Fruit fly (Drosophila melanogaster) whole organism, embryonic: ENCODE results near the gene CG43922.

Experiments
- B-H1 ChIP-seq: fragments of 200-800 bp; sonication (Bioruptor generic); IDR thresholded peaks from 3 replicates; pipeline ENCODE4 v1.3.6; 2022; ENCODE audit warnings: missing biosample characterization, missing genetic modification characterization
- CG10274 ChIP-seq: fragments of 200-800 bp; sonication (Bioruptor generic); optimal IDR thresholded peaks from 3 replicates; lab custom pipeline; 2017; ENCODE audit warnings: missing biosample characterization, mild to moderate bottlenecking, missing genetic modification characterization
- CG10431 ChIP-seq: fragments of 200-800 bp; sonication (Bioruptor generic); optimal IDR thresholded peaks from 3 replicates; lab custom pipeline; 2018; ENCODE audit warnings: missing biosample characterization, mild to moderate bottlenecking, missing genetic modification characterization
- CG11560 ChIP-seq: fragments of 200-800 bp; sonication (Bioruptor generic); IDR thresholded peaks from 3 replicates; pipeline ENCODE4 v1.3.6; 2022; ENCODE audit warnings: missing biosample characterization, missing genetic modification characterization
- CG11696 ChIP-seq: fragments of 200-800 bp; sonication (Bioruptor generic); IDR thresholded peaks from 2 replicates; pipeline ENCODE4 v1.3.6; 2022; ENCODE audit warnings: missing biosample characterization, missing genetic modification characterization
- CG13287 ChIP-seq: fragments of 200-800 bp; sonication (Bioruptor generic); IDR thresholded peaks from 2 replicates; pipeline ENCODE4 v1.3.6; 2022; ENCODE audit warnings: missing biosample characterization, missing genetic modification characterization; ENCODE audit not compliant: partially characterized antibody
- CG13775 ChIP-seq: fragments of 200-800 bp; sonication (Bioruptor generic); optimal IDR thresholded peaks from 3 replicates; lab custom pipeline; 2017; ENCODE audit warnings: missing biosample characterization, mild to moderate bottlenecking, missing genetic modification characterization
- CG17361 ChIP-seq: fragments of 200-800 bp; sonication (Bioruptor generic); IDR thresholded peaks from 3 replicates; pipeline ENCODE4 v1.3.6; 2022; ENCODE audit warnings: missing biosample characterization, missing genetic modification characterization
- CG2129 ChIP-seq: fragments of 200-800 bp; sonication (Bioruptor generic); IDR thresholded peaks from 2 replicates; pipeline ENCODE4 v1.3.6; 2022; ENCODE audit warnings: missing biosample characterization, missing genetic modification characterization; ENCODE audit not compliant: partially characterized antibody
- CG31388 ChIP-seq: fragments of 200-800 bp; sonication (Bioruptor generic); optimal IDR thresholded peaks from 2 replicates; lab custom pipeline; 2016; ENCODE audit warnings: missing biosample characterization, missing genetic modification characterization
- CG32767 ChIP-seq: fragments of 200-800 bp; sonication (Bioruptor generic); IDR thresholded peaks from 2 replicates; pipeline ENCODE4 v1.3.6; 2022; ENCODE audit warnings: missing biosample characterization, missing genetic modification characterization
- CG4360 ChIP-seq: fragments of 200-800 bp; sonication (Bioruptor generic); IDR thresholded peaks from 2 replicates; pipeline ENCODE4 v1.3.6; 2022; ENCODE audit warnings: missing biosample characterization, missing genetic modification characterization
- CG4424 ChIP-seq: fragments of 200-800 bp; sonication (Bioruptor generic); optimal IDR thresholded peaks from 3 replicates; lab custom pipeline; 2016; ENCODE audit warnings: missing biosample characterization, missing genetic modification characterization
- CG4617 ChIP-seq: fragments of 200-800 bp; sonication (Bioruptor generic); optimal IDR thresholded peaks from 3 replicates; lab custom pipeline; 2016; ENCODE audit warnings: missing biosample characterization, missing genetic modification characterization, borderline replicate concordance
- CG4730 ChIP-seq: fragments of 200-800 bp; sonication (Bioruptor generic); IDR thresholded peaks from 2 replicates; pipeline ENCODE4 v1.3.6; 2022; ENCODE audit warnings: missing biosample characterization, missing genetic modification characterization
- CG7928 ChIP-seq: fragments of 200-800 bp; sonication (Bioruptor generic); optimal IDR thresholded peaks from 2 replicates; lab custom pipeline; 2017; ENCODE audit warnings: missing biosample characterization, mild to moderate bottlenecking, missing genetic modification characterization
- CG8359 ChIP-seq: fragments of 200-800 bp; sonication (Bioruptor generic); optimal IDR thresholded peaks from 2 replicates; lab custom pipeline; 2017; ENCODE audit warnings: missing biosample characterization, mild to moderate bottlenecking, missing genetic modification characterization, borderline replicate concordance
- CG8924 ChIP-seq: fragments of 200-800 bp; optimal IDR thresholded peaks from 3 replicates; lab custom pipeline; 2019; ENCODE audit warnings: missing biosample characterization, mild to moderate bottlenecking, missing genetic modification characterization, moderate library complexity
- CG9437 ChIP-seq: fragments of 200-800 bp; sonication (Bioruptor generic); optimal IDR thresholded peaks from 2 replicates; lab custom pipeline; 2018; ENCODE audit warnings: missing biosample characterization, mild to moderate bottlenecking, missing genetic modification characterization
- CHES-1-like ChIP-seq: fragments of 200-800 bp; sonication (Bioruptor generic); optimal IDR thresholded peaks from 2 replicates; lab custom pipeline; 2016; ENCODE audit warnings: missing biosample characterization, missing genetic modification characterization
- CkIIα-i1 ChIP-seq: fragments of 200-800 bp; sonication (Bioruptor generic); IDR thresholded peaks from 2 replicates; pipeline ENCODE4 v1.3.6; 2022; ENCODE audit warnings: missing biosample characterization, missing genetic modification characterization
- D ChIP-seq, 2 experiments: fragments of 200-800 bp in 1 of 2; fragments of >200 bp in 1 of 2; sonication (Bioruptor generic) in 1 of 2; optimal IDR thresholded peaks; 2 replicates in 1 of 2; 3 replicates in 1 of 2; lab custom pipeline; 2017; ENCODE audit warnings: mild to moderate bottlenecking in 1 of 2, missing biosample characterization in 1 of 2, missing genetic modification characterization in 1 of 2, missing genetic modification reagents in 1 of 2
- Eip74EF ChIP-seq, 2 experiments: fragments of 200-800 bp in 1 of 2; fragments of >200 bp in 1 of 2; sonication (Bioruptor generic) in 1 of 2; optimal IDR thresholded peaks; 2 replicates each; lab custom pipeline; 2017 to 2019; ENCODE audit warnings: missing biosample characterization in 2 of 2, missing genetic modification characterization in 2 of 2, mild to moderate bottlenecking in 1 of 2, moderate library complexity in 1 of 2
- Fer3 ChIP-seq: fragments of 200-800 bp; sonication (Bioruptor generic); optimal IDR thresholded peaks from 2 replicates; lab custom pipeline; 2018; ENCODE audit warnings: missing biosample characterization, mild to moderate bottlenecking, missing genetic modification characterization, moderate library complexity
- GATAe ChIP-seq: fragments of 200-800 bp; sonication (Bioruptor generic); conservative IDR thresholded peaks from 2 replicates; pipeline ENCODE4 v1.3.6; 2022; ENCODE audit warnings: missing biosample characterization, missing genetic modification characterization
- Hey ChIP-seq: fragments of 200-800 bp; sonication (Bioruptor generic); optimal IDR thresholded peaks from 3 replicates; lab custom pipeline; 2018; ENCODE audit warnings: missing biosample characterization, mild to moderate bottlenecking, missing genetic modification characterization
- MTF-1 ChIP-seq: fragments of 200-800 bp; sonication (Bioruptor generic); optimal IDR thresholded peaks from 2 replicates; lab custom pipeline; 2018; ENCODE audit warnings: missing biosample characterization, mild to moderate bottlenecking, missing genetic modification characterization, borderline replicate concordance
- Myb ChIP-seq: fragments of 200-800 bp; sonication (Bioruptor generic); optimal IDR thresholded peaks from 2 replicates; lab custom pipeline; 2016; ENCODE audit warnings: missing biosample characterization, missing genetic modification characterization
- NC2α ChIP-seq: fragments of 200-800 bp; sonication (Bioruptor generic); optimal IDR thresholded peaks from 2 replicates; lab custom pipeline; 2016; ENCODE audit warnings: missing biosample characterization, missing genetic modification characterization
- Ptx1 ChIP-seq: fragments of 200-800 bp; sonication (Bioruptor generic); IDR thresholded peaks from 2 replicates; pipeline ENCODE4 v1.3.6; 2022; ENCODE audit warnings: missing biosample characterization, missing genetic modification characterization
- Sin3A ChIP-seq: fragments of >200 bp; optimal IDR thresholded peaks from 2 replicates; lab custom pipeline; 2018
- Sry-δ ChIP-seq: fragments of 200-800 bp; sonication (Bioruptor generic); optimal IDR thresholded peaks from 2 replicates; lab custom pipeline; 2016; ENCODE audit warnings: missing biosample characterization, missing genetic modification characterization
- TFAM ChIP-seq: fragments of 200-800 bp; sonication (Bioruptor generic); optimal IDR thresholded peaks from 2 replicates; lab custom pipeline; 2017; ENCODE audit warnings: missing biosample characterization, missing genetic modification characterization, inconsistent platforms
- az2 ChIP-seq: fragments of 200-800 bp; sonication (Bioruptor generic); optimal IDR thresholded peaks from 3 replicates; lab custom pipeline; 2016; ENCODE audit warnings: missing biosample characterization, missing genetic modification characterization
- bowl ChIP-seq: fragments of 200-800 bp; sonication (Bioruptor generic); IDR thresholded peaks from 2 replicates; pipeline ENCODE4 v1.3.6; 2022; ENCODE audit warnings: missing biosample characterization, missing genetic modification characterization
- cad ChIP-seq: fragments of >200 bp; optimal IDR thresholded peaks from 2 replicates; lab custom pipeline; 2017; ENCODE audit warnings: missing biosample characterization, missing genetic modification characterization
- dpn ChIP-seq, 2 experiments: fragments of 200-800 bp; sonication (Bioruptor generic); optimal IDR thresholded peaks; 3 replicates each; lab custom pipeline; 2016; ENCODE audit warnings: missing biosample characterization in 2 of 2, missing genetic modification characterization in 2 of 2
- fd102C ChIP-seq: fragments of 200-800 bp; sonication (Bioruptor generic); optimal IDR thresholded peaks from 2 replicates; lab custom pipeline; 2018; ENCODE audit warnings: missing biosample characterization, mild to moderate bottlenecking, missing genetic modification characterization, moderate library complexity
- fd3F ChIP-seq: fragments of 200-800 bp; sonication (Bioruptor generic); optimal IDR thresholded peaks from 2 replicates; lab custom pipeline; 2018; ENCODE audit warnings: missing biosample characterization, mild to moderate bottlenecking, missing genetic modification characterization, moderate library complexity
- fd64A ChIP-seq: fragments of 200-800 bp; sonication (Bioruptor generic); optimal IDR thresholded peaks from 3 replicates; lab custom pipeline; 2018; ENCODE audit warnings: missing biosample characterization, mild to moderate bottlenecking, missing genetic modification characterization
- gem ChIP-seq: fragments of 200-800 bp; sonication (Bioruptor generic); optimal IDR thresholded peaks from 2 replicates; lab custom pipeline; 2019; ENCODE audit warnings: missing biosample characterization, mild to moderate bottlenecking, missing genetic modification characterization, moderate library complexity
- ham ChIP-seq: fragments of 200-800 bp; sonication (Bioruptor generic); IDR thresholded peaks from 2 replicates; pipeline ENCODE4 v1.3.6; 2022; ENCODE audit warnings: missing biosample characterization, missing genetic modification characterization
- jumu ChIP-seq: fragments of 200-800 bp; sonication (Bioruptor generic); optimal IDR thresholded peaks from 3 replicates; lab custom pipeline; 2016; ENCODE audit warnings: missing biosample characterization, missing genetic modification characterization
- lmd ChIP-seq: fragments of 200-800 bp; sonication (Bioruptor generic); IDR thresholded peaks from 2 replicates; pipeline ENCODE4 v1.3.6; 2022; ENCODE audit warnings: missing biosample characterization, missing genetic modification characterization
- luna ChIP-seq: fragments of 200-800 bp; sonication (Bioruptor generic); optimal IDR thresholded peaks from 2 replicates; lab custom pipeline; 2016; ENCODE audit warnings: missing biosample characterization, missing genetic modification characterization
- odd ChIP-seq: fragments of 200-800 bp; sonication (Bioruptor generic); optimal IDR thresholded peaks from 2 replicates; lab custom pipeline; 2017; ENCODE audit warnings: missing biosample characterization, mild to moderate bottlenecking, missing genetic modification characterization
- pfk ChIP-seq: fragments of 200-800 bp; sonication (Bioruptor generic); optimal IDR thresholded peaks from 2 replicates; lab custom pipeline; 2018; ENCODE audit warnings: missing biosample characterization, mild to moderate bottlenecking, missing genetic modification characterization, moderate library complexity
- sima ChIP-seq: fragments of 200-800 bp; sonication (Bioruptor generic); optimal IDR thresholded peaks from 2 replicates; lab custom pipeline; 2016; ENCODE audit warnings: missing biosample characterization, missing genetic modification characterization
- trh ChIP-seq: fragments of 200-800 bp; sonication (Bioruptor generic); optimal IDR thresholded peaks from 2 replicates; lab custom pipeline; 2016; ENCODE audit warnings: missing biosample characterization, missing genetic modification characterization
- tup ChIP-seq: fragments of 200-800 bp; sonication (Bioruptor generic); optimal IDR thresholded peaks from 2 replicates; lab custom pipeline; 2016; ENCODE audit warnings: missing biosample characterization, mild to moderate bottlenecking, missing genetic modification characterization, moderate library complexity
- tx ChIP-seq: fragments of 200-800 bp; sonication (Bioruptor generic); optimal IDR thresholded peaks from 2 replicates; lab custom pipeline; 2016; ENCODE audit warnings: missing biosample characterization, missing genetic modification characterization
- wor ChIP-seq: fragments of 200-800 bp; sonication (Bioruptor generic); IDR thresholded peaks from 2 replicates; pipeline ENCODE4 v1.3.6; 2022; ENCODE audit warnings: missing biosample characterization, missing genetic modification characterization

Gene CG43922

DNA sequence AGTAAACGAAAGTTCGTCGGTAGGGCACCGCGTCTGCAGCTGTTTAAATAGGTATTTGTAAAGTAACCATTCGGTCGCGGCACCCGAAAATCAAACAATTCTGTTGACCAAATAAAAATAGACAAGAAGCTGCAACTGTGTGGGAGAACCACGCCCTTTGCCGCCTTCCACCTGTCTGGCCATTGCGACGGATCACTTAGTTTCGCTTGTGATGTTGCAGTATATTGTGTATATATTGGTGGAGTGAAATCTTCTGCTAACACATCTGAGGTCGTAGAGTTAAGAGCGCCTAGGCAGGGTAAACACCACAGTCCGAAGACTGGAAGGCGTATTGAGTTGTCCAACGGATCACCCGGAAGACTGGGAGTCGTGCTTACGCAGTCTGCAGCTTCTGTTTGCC is 25.2 kb downstream of the CG43922 start (continued):
- TF ChIP-seq MTF-1 (GFP tag; lab: Kevin White, UChicago) (peak; percentile 73), CG8924 (tag; lab: Kevin White, UChicago) (no peak), gem (tag; lab: Kevin White, UChicago) (peak; percentile 45), CG4424 (GFP tag; lab: Kevin White, UChicago) (peak; percentile 3), fd3F (peak; percentile 3), CG8359 (GFP tag; lab: Kevin White, UChicago) (peak; percentile 69), CkIIα-i1 (GFP tag; lab: Robert Waterston, UW) (no peak), CG10431 (GFP tag; lab: Kevin White, UChicago) (peak; percentile 65), CG4617 (GFP tag; lab: Kevin White, UChicago) (no peak), fd102C (no peak), CG7928 (no peak), CG17361 (peak; percentile 53; the same call in 2 of the 3 replicates), Eip74EF (GFP tag; optimal IDR thresholded peaks at IDR 0.05; lab: Kevin White, UChicago) (peak in 1 of 2 experiments; percentile 4), CG13287 (GFP tag; lab: Robert Waterston, UW) (no peak), D (optimal IDR thresholded peaks at IDR 0.05; lab: Kevin White, UChicago) (no peak), D (GFP tag; optimal IDR thresholded peaks at IDR 0.05; lab: Kevin White, UChicago) (peak; percentile 43), trh (no peak), Sry-δ (no peak), luna (GFP tag; lab: Kevin White, UChicago) (no peak), pfk (GFP tag; lab: Kevin White, UChicago) (no peak), Sin3A (lab: Kevin White, UChicago) (no peak), Fer3 (tag; lab: Kevin White, UChicago) (peak; percentile 29), ham (GFP tag; lab: Robert Waterston, UW) (no peak), Myb (no peak), CG31388 (GFP tag; lab: Kevin White, UChicago) (no peak), cad (GFP tag; lab: Kevin White, UChicago) (no peak), GATAe (GFP tag; lab: Robert Waterston, UW) (no peak), dpn (GFP tag; optimal IDR thresholded peaks at IDR 0.05; lab: Kevin White, UChicago) (no peak), bowl (GFP tag; lab: Robert Waterston, UW) (no peak), sima (GFP tag; lab: Kevin White, UChicago) (no peak), odd (peak; percentile 71), tx (GFP tag; lab: Kevin White, UChicago) (no peak), CG2129 (no peak), CG13775 (GFP tag; lab: Kevin White, UChicago) (no peak), CG4730 (GFP tag; lab: Robert Waterston, UW) (no peak), B-H1 (no peak), wor (GFP tag; lab: Robert Waterston, UW) (no peak), NC2α (GFP tag; lab: Kevin White, UChicago) (no peak), jumu (GFP tag; lab: Kevin White, UChicago) (no peak), CG9437 (GFP tag; lab: Kevin White, UChicago) (no peak), Ptx1 (GFP tag; lab: Robert Waterston, UW) (no peak), CG11560 (tag; lab: Robert Waterston, UW) (no peak), CG32767 (GFP tag; lab: Robert Waterston, UW) (no peak), Hey (tag; lab: Kevin White, UChicago) (no peak), CG10274 (no peak), CG4360 (GFP tag; lab: Robert Waterston, UW) (no peak; the same call in 1 of the 2 replicates), CHES-1-like (no peak), lmd (no peak), az2 (GFP tag; lab: Kevin White, UChicago) (no peak), TFAM (GFP tag; lab: Kevin White, UChicago) (no peak), tup (GFP tag; lab: Kevin White, UChicago) (no peak), CG11696 (no peak), fd64A (GFP tag; lab: Kevin White, UChicago) (peak; percentile 77)
